Fruit fly (Drosophila melanogaster): ENCODE measurements around the gene Tdh.
A peak's percentile ranks its signal among the peaks of the same experiment; 100 is the strongest.

Gene Tdh

dm6 chr3L:20470991-20471498, 4.3 kb downstream of the Tdh start (continued):
- TF ChIP-seq Dip2 (GFP tag; IDR thresholded peaks at IDR 0.05) (no peak), CG10462 (GFP tag; optimal IDR thresholded peaks at IDR 0.05) (no peak), CG11695 (GFP tag; IDR thresholded peaks at IDR 0.05) (peak; percentile 66; the same call in 2 of the 3 replicates), CG10274 (GFP tag; optimal IDR thresholded peaks at IDR 0.05) (peak; percentile 31), cas (GFP tag; IDR thresholded peaks at IDR 0.05) (no peak), Doc3 (GFP tag; IDR thresholded peaks at IDR 0.05; ENCODE audit: partially characterized antibody) (no peak), ind (GFP tag; optimal IDR thresholded peaks at IDR 0.05) (peak; percentile 32), br (optimal IDR thresholded peaks at IDR 0.05) (no peak), zen (tag; optimal IDR thresholded peaks at IDR 0.05) (no peak), CG8924 (tag; optimal IDR thresholded peaks at IDR 0.05) (peak; percentile 60), Bgb (GFP tag; IDR thresholded peaks at IDR 0.05; ENCODE audit: partially characterized antibody) (no peak), CG14050 (GFP tag; IDR thresholded peaks at IDR 0.05) (peak; percentile 58), btn (GFP tag; optimal IDR thresholded peaks at IDR 0.05) (no peak), CG3726 (GFP tag; IDR thresholded peaks at IDR 0.05) (0 out of 3 replicates have a peak, but pooled peaks have one; percentile 35), CG10959 (GFP tag; IDR thresholded peaks at IDR 0.05) (no peak), Lhr (GFP tag; optimal IDR thresholded peaks at IDR 0.05) (no peak), CG8388 (GFP tag; optimal IDR thresholded peaks at IDR 0.05) (peak; percentile 42), tgo (GFP tag; IDR thresholded peaks at IDR 0.05) (peak; percentile 36; the same call in 2 of the 3 replicates), CG3838 (GFP tag; optimal IDR thresholded peaks at IDR 0.05) (no peak), CG6689 (GFP tag; IDR thresholded peaks at IDR 0.05) (0 out of 2 replicates have a peak, but pooled peaks have one; percentile 15), fd96Cb (tag; optimal IDR thresholded peaks at IDR 0.05) (peak; percentile 50), zfh2 (GFP tag; optimal IDR thresholded peaks at IDR 0.05) (no peak), ara (GFP tag; IDR thresholded peaks at IDR 0.05) (peak; percentile 51; the same call in 1 of the 2 replicates), CG14667 (GFP tag; IDR thresholded peaks at IDR 0.05) (no peak), caup (GFP tag; optimal IDR thresholded peaks at IDR 0.05; ENCODE audit: severe bottlenecking) (peak; percentile 18), CG12744 (GFP tag; optimal IDR thresholded peaks at IDR 0.05) (no peak), CG1529 (GFP tag; optimal IDR thresholded peaks at IDR 0.05) (peak; percentile 37), sens-2 (GFP tag; IDR thresholded peaks at IDR 0.05) (peak; percentile 44; the same call in 1 of the 2 replicates), Drgx (GFP tag; IDR thresholded peaks at IDR 0.05) (peak; percentile 72), ewg (GFP tag; optimal IDR thresholded peaks at IDR 0.05) (peak; percentile 10), CG4282 (GFP tag; optimal IDR thresholded peaks at IDR 0.05) (no peak), abd-A (tag; optimal IDR thresholded peaks at IDR 0.05) (no peak), CG16863 (GFP tag; optimal IDR thresholded peaks at IDR 0.05) (no peak), CG12942 (GFP tag; optimal IDR thresholded peaks at IDR 0.05) (peak; percentile 34), salm (tag; optimal IDR thresholded peaks at IDR 0.05) (peak; percentile 32), tna (GFP tag; IDR thresholded peaks at IDR 0.05; ENCODE audit: partially characterized antibody) (no peak), Lpt (GFP tag; optimal IDR thresholded peaks at IDR 0.05) (no peak)

DNA sequence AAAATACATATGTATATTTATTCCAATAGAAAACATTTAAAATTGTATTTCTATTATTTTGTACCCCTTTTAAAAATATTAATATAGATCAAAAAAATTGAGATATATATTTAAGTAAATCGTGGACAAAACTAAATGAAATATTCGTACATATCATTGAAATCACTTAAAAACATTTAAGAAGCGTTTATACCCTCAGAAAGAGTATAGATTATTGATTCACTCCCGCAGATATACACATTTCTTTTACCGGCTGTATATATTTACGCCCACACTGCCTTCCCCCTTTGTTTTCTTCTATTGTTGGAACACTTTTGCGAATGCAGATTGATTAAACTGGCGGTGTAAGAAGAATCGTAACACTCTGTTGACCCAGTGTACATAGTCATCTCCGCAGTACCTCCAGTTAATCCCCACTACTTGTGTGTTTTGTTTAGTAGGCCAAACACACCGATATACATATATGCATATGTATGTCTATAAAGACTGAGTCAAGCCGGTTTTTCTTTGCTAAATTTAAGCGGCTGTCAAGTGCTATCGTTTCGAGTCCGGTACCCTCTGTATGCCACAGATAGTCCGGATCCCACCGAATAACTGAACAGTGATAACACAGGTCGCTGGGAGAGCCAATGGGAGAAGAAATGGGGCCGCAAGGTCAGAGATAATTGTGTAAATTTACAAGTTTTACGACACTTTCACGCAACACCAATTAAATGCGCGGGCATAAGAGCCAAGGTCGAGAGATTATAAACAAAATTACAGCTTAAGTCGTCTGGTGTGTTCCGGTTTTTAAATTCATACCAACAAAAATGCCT, 5.0 kb downstream of the Tdh start:
- TF ChIP-seq Abd-B (GFP tag; optimal IDR thresholded peaks at IDR 0.05) (peak; percentile 40), CG2889 (GFP tag; IDR thresholded peaks at IDR 0.05) (no peak), Dp (GFP tag; optimal IDR thresholded peaks at IDR 0.05) (no peak), repo (GFP tag; optimal IDR thresholded peaks at IDR 0.05) (peak; percentile 23), CG11723 (GFP tag; optimal IDR thresholded peaks at IDR 0.05) (peak; percentile 44), ewg (GFP tag; optimal IDR thresholded peaks at IDR 0.05) (peak; percentile 32), CG10654 (GFP tag; optimal IDR thresholded peaks at IDR 0.05) (peak; percentile 46), CG30431 (GFP tag; optimal IDR thresholded peaks at IDR 0.05) (peak; percentile 27), CG5953 (GFP tag; IDR thresholded peaks at IDR 0.05) (peak; percentile 47; the same call in 1 of the 2 replicates), stwl (tag; optimal IDR thresholded peaks at IDR 0.05) (no peak), CG14441 (GFP tag; IDR thresholded peaks at IDR 0.05) (no peak), ERR (GFP tag; optimal IDR thresholded peaks at IDR 0.05) (peak; percentile 50), jumu (GFP tag; optimal IDR thresholded peaks at IDR 0.05) (peak; percentile 38), CG8089 (GFP tag; optimal IDR thresholded peaks at IDR 0.05) (peak; percentile 83), maf-S (GFP tag; optimal IDR thresholded peaks at IDR 0.05) (peak; percentile 42)
